Worm (Caenorhabditis elegans) whole organism, L4 larva: ENCODE data around the gene cks-1.
A peak's percentile ranks its signal among the peaks of the same experiment; 100 is the strongest.

Experiments
- aly-2 ChIP-seq: sonication (generic microtip); optimal IDR thresholded peaks from 2 replicates; lab custom pipeline; 2018; ENCODE audit warnings: missing biosample characterization, missing genetic modification characterization
- dpl-1 ChIP-seq: fragments of 150-350 bp; optimal IDR thresholded peaks from 2 replicates; lab custom pipeline; 2014; ENCODE audit warnings: missing biosample characterization, missing genetic modification reagents, missing genetic modification characterization
- lir-3 ChIP-seq: sonication (generic microtip); optimal IDR thresholded peaks from 2 replicates; lab custom pipeline; 2016; ENCODE audit warnings: mild to moderate bottlenecking, missing genetic modification characterization, missing compliant biosample characterization
- nhr-237 ChIP-seq: sonication (generic microtip); optimal IDR thresholded peaks from 2 replicates; lab custom pipeline; 2017; ENCODE audit warnings: missing biosample characterization, missing genetic modification characterization
- nhr-28 ChIP-seq: fragments of 150-350 bp; optimal IDR thresholded peaks from 2 replicates; lab custom pipeline; 2014; ENCODE audit warnings: missing biosample characterization, missing genetic modification characterization
- zfp-2 ChIP-seq: sonication (generic microtip); optimal IDR thresholded peaks from 2 replicates; lab custom pipeline; 2016; ENCODE audit warnings: mild to moderate bottlenecking, missing genetic modification characterization, missing compliant biosample characterization

- TF ChIP-seq dpl-1 (GFP tag; lab: Kevin White, UChicago) (no peak), nhr-28 (tag; lab: Kevin White, UChicago) (peak; percentile 82), nhr-237 (tag; lab: Kevin White, UChicago) (no peak), zfp-2 (no peak), aly-2 (tag; lab: Kevin White, UChicago) (no peak), lir-3 (tag; lab: Kevin White, UChicago) (no peak)
Measured at ce11 chrIV:8475030-8475679, 38.6 kb upstream of the cks-1 start.
